Worm (Caenorhabditis elegans) whole organism, mixed stage, embryonic: ENCODE results near the gene F15B9.6.

Experiments
- mab-5 ChIP-seq: fragments of 150-350 bp; optimal IDR thresholded peaks from 2 replicates; lab custom pipeline; 2014; ENCODE audit warnings: missing biosample characterization, missing genetic modification characterization
- nhr-28 ChIP-seq: fragments of 150-350 bp; optimal IDR thresholded peaks from 2 replicates; lab custom pipeline; 2014; ENCODE audit warnings: missing biosample characterization, missing genetic modification characterization

- TF ChIP-seq mab-5 (tag; lab: Kevin White, UChicago) (no peak), nhr-28 (tag; lab: Kevin White, UChicago) (no peak)
Measured at ce11 chrV:13013844-13014243, at the start of gene F15B9.6.
